Fruit fly (Drosophila melanogaster) S2 (cell line): ENCODE results near the gene CG34238.

ENCODE experiments used
- CG8478 ChIP-seq: fragments of >200 bp; optimal IDR thresholded peaks from 2 replicates; lab custom pipeline; 2018
- CTCF ChIP-seq, 2 experiments: fragments of >200 bp; optimal IDR thresholded peaks; 2 replicates each; lab custom pipeline; 2018

DNA sequence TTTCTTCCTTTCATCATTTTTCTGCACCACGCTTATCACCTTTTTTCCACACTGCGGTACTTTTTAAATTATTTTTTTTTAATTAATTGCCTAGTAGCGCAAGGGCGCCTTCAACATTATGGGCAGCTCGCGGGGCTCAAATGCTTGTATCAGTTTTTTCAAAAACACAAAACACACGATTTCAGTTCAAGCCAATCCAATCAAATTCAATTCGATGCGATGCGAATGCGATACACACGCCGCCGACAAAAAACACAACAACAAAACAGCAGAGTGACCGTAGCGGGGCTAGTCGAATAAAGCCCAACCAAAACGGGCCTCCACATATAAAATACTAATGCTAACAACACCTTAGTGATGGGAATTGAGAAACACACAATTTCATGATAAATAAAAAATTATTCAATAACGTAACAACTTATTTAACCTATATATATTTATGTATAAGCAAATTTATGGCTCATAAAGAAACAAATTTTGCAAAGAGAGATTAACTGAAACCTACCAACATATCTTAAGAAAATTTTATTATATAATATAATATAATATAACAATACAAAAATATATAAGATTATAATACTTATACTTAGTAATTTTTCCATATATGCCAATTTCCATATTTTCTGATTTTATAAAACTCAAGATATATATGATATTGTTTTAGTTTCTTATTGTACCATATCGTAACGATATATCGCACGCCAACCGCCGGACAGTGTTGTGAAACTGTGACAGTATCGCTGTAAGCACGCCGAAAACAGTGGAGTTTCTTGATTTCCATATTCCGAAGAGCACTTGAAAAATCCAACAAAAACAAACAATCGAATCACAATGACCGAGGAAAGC lies 34.7 kb downstream of the CG34238 start, which contains the start of the genes CG32066 and CG8003:
- TF ChIP-seq CTCF (optimal IDR thresholded peaks at IDR 0.05; lab: Kevin White, UChicago) (no peak), CG8478 (lab: Kevin White, UChicago) (no peak)
